Worm (Caenorhabditis elegans) whole organism, young adult: Measurements from ENCODE around the gene C14A6.7.

Experiments used
- B0019.2 ChIP-seq: fragments of 200-800 bp; sonication (Bioruptor generic); conservative IDR thresholded peaks from 2 replicates; pipeline ENCODE4 v1.3.6; 2022; ENCODE audit warnings: missing genetic modification reagents, missing genetic modification characterization, missing compliant biosample characterization
- B0261.1 ChIP-seq: sonication (generic microtip); optimal IDR thresholded peaks from 2 replicates; lab custom pipeline; 2016; ENCODE audit warnings: mild to moderate bottlenecking, missing genetic modification characterization, moderate library complexity, missing compliant biosample characterization
- B0336.3 ChIP-seq: fragments of 200-800 bp; sonication (Bioruptor generic); IDR thresholded peaks from 2 replicates; pipeline ENCODE4 v1.3.6; 2022; ENCODE audit warnings: missing genetic modification characterization, missing compliant biosample characterization
- C17E4.6 ChIP-seq: fragments of 200-800 bp; sonication (Bioruptor generic); IDR thresholded peaks from 2 replicates; pipeline ENCODE4 v1.3.6; 2022; ENCODE audit warnings: missing genetic modification reagents, missing genetic modification characterization, missing compliant biosample characterization
- D2030.7 ChIP-seq: fragments of 200-800 bp; sonication (Bioruptor generic); IDR thresholded peaks from 2 replicates; pipeline ENCODE4 v1.3.6; 2022; ENCODE audit warnings: missing genetic modification reagents, missing genetic modification characterization, missing compliant biosample characterization
- F23B12.7 ChIP-seq: sonication (generic microtip); optimal IDR thresholded peaks from 2 replicates; lab custom pipeline; 2017; ENCODE audit warnings: missing genetic modification characterization, mild to moderate bottlenecking, missing compliant biosample characterization, antibody characterized with exemption, moderate library complexity; ENCODE audit not compliant: insufficient read depth
- F39B2.1 ChIP-seq: fragments of 200-800 bp; sonication (Bioruptor generic); IDR thresholded peaks from 2 replicates; pipeline ENCODE4 v1.3.6; 2022; ENCODE audit warnings: missing genetic modification reagents, missing genetic modification characterization, missing compliant biosample characterization
- F55B11.4 ChIP-seq: sonication (generic microtip); optimal IDR thresholded peaks from 2 replicates; lab custom pipeline; 2016; ENCODE audit warnings: missing compliant biosample characterization, missing genetic modification characterization, borderline replicate concordance; ENCODE audit not compliant: insufficient read depth
- F57A8.1 ChIP-seq: fragments of 200-800 bp; sonication (Bioruptor generic); optimal IDR thresholded peaks from 2 replicates; lab custom pipeline; 2018; ENCODE audit warnings: mild to moderate bottlenecking, missing genetic modification characterization, moderate library complexity, missing compliant biosample characterization
- K12H6.12 ChIP-seq: fragments of 200-800 bp; sonication (Bioruptor generic); optimal IDR thresholded peaks from 2 replicates; lab custom pipeline; 2018; ENCODE audit warnings: mild to moderate bottlenecking, missing genetic modification characterization, missing compliant biosample characterization
- Y53F4B.3 ChIP-seq: fragments of 200-800 bp; sonication (Bioruptor generic); IDR thresholded peaks from 2 replicates; pipeline ENCODE4 v1.3.6; 2022; ENCODE audit warnings: missing genetic modification reagents, missing genetic modification characterization, missing compliant biosample characterization
- Y53G8AR.9 ChIP-seq: fragments of 200-800 bp; sonication (Bioruptor generic); conservative IDR thresholded peaks from 2 replicates; pipeline ENCODE4 v1.3.6; 2022; ENCODE audit warnings: missing genetic modification reagents, missing genetic modification characterization, missing compliant biosample characterization
- Y56A3A.18 ChIP-seq: fragments of 200-800 bp; sonication (Bioruptor generic); IDR thresholded peaks from 2 replicates; pipeline ENCODE4 v1.3.6; 2022; ENCODE audit warnings: missing genetic modification reagents, missing genetic modification characterization, missing compliant biosample characterization
- ama-1 ChIP-seq, 3 experiments: fragments of 150-350 bp in 1 of 3; sonication (generic microtip) in 2 of 3; optimal IDR thresholded peaks; 2 replicates each; lab custom pipeline; 2014 to 2018; ENCODE audit warnings: missing biosample characterization in 2 of 3, missing genetic modification characterization in 2 of 3, missing genetic modification reagents in 2 of 3
- aptf-2 ChIP-seq: fragments of 200-800 bp; sonication (Bioruptor generic); conservative IDR thresholded peaks from 2 replicates; pipeline ENCODE4 v1.3.6; 2022; ENCODE audit warnings: missing genetic modification reagents, missing genetic modification characterization, missing compliant biosample characterization
- ceh-40 ChIP-seq: fragments of 200-800 bp; sonication (Bioruptor generic); IDR thresholded peaks from 2 replicates; pipeline ENCODE4 v1.3.6; 2022; ENCODE audit warnings: missing genetic modification characterization, missing compliant biosample characterization
- ceh-79 ChIP-seq: sonication (generic microtip); optimal IDR thresholded peaks from 2 replicates; lab custom pipeline; 2017; ENCODE audit warnings: mild to moderate bottlenecking, missing genetic modification characterization, missing compliant biosample characterization
- die-1 ChIP-seq: sonication (generic microtip); optimal IDR thresholded peaks from 2 replicates; lab custom pipeline; 2016; ENCODE audit warnings: missing genotype, mild to moderate bottlenecking, missing genetic modification characterization, missing compliant biosample characterization
- dox-1 ChIP-seq: fragments of 200-800 bp; sonication (Bioruptor generic); IDR thresholded peaks from 2 replicates; pipeline ENCODE4 v1.3.6; 2022; ENCODE audit warnings: missing genetic modification reagents, missing genetic modification characterization, missing compliant biosample characterization
- efl-1 ChIP-seq: fragments of 150-350 bp; optimal IDR thresholded peaks from 2 replicates; lab custom pipeline; 2014; ENCODE audit warnings: missing biosample characterization, missing genetic modification reagents, missing genetic modification characterization
- egrh-3 ChIP-seq: fragments of 200-800 bp; sonication (Bioruptor generic); IDR thresholded peaks from 2 replicates; pipeline ENCODE4 v1.3.6; 2022; ENCODE audit warnings: missing genetic modification reagents, missing genetic modification characterization, missing compliant biosample characterization
- fkh-3 ChIP-seq: sonication (generic microtip); optimal IDR thresholded peaks from 2 replicates; lab custom pipeline; 2016; ENCODE audit warnings: mild to moderate bottlenecking, missing genetic modification characterization, missing compliant biosample characterization
- hlh-12 ChIP-seq: sonication (generic microtip); optimal IDR thresholded peaks from 2 replicates; lab custom pipeline; 2016; ENCODE audit warnings: missing genetic modification characterization, missing compliant biosample characterization
- hlh-26 ChIP-seq: fragments of 200-800 bp; sonication (Bioruptor generic); conservative IDR thresholded peaks from 2 replicates; pipeline ENCODE4 v1.3.6; 2022; ENCODE audit warnings: missing genetic modification reagents, missing genetic modification characterization, missing compliant biosample characterization
- madf-6 ChIP-seq: fragments of 200-800 bp; sonication (Bioruptor generic); IDR thresholded peaks from 2 replicates; pipeline ENCODE4 v1.3.6; 2022; ENCODE audit warnings: missing genetic modification reagents, missing genetic modification characterization, missing compliant biosample characterization
- mes-4 ChIP-seq: sonication (generic microtip); optimal IDR thresholded peaks from 2 replicates; lab custom pipeline; 2016; ENCODE audit warnings: missing genotype, missing genetic modification characterization, missing compliant biosample characterization
- mxl-1 ChIP-seq: sonication (generic microtip); optimal IDR thresholded peaks from 2 replicates; lab custom pipeline; 2016; ENCODE audit warnings: missing genetic modification characterization, missing compliant biosample characterization
- nfya-1 ChIP-seq: sonication (generic microtip); optimal IDR thresholded peaks from 2 replicates; lab custom pipeline; 2017; ENCODE audit warnings: antibody characterized with exemption, missing compliant biosample characterization, missing genetic modification characterization, borderline replicate concordance; ENCODE audit not compliant: insufficient read depth
- nfyb-1 ChIP-seq: fragments of 200-800 bp; sonication (Bioruptor generic); IDR thresholded peaks from 2 replicates; pipeline ENCODE4 v1.3.6; 2022; ENCODE audit warnings: missing genetic modification reagents, missing genetic modification characterization, missing compliant biosample characterization
- nhr-120 ChIP-seq: fragments of 200-800 bp; sonication (Bioruptor generic); IDR thresholded peaks from 2 replicates; pipeline ENCODE4 v1.3.6; 2022; ENCODE audit warnings: missing genetic modification characterization, missing compliant biosample characterization
- nhr-90 ChIP-seq: sonication (generic microtip); optimal IDR thresholded peaks from 2 replicates; lab custom pipeline; 2016; ENCODE audit warnings: missing genotype, mild to moderate bottlenecking, missing genetic modification characterization, missing compliant biosample characterization
- repo-1 ChIP-seq: sonication (generic microtip); optimal IDR thresholded peaks from 2 replicates; lab custom pipeline; 2017; ENCODE audit warnings: mild to moderate bottlenecking, missing genetic modification characterization, missing compliant biosample characterization
- rpc-1 ChIP-seq, 2 experiments: fragments of 150-350 bp in 1 of 2; sonication (generic microtip) in 1 of 2; optimal IDR thresholded peaks; 2 replicates each; lab custom pipeline; 2014 to 2018; ENCODE audit warnings: missing biosample characterization in 1 of 2, missing genetic modification characterization in 1 of 2, missing genetic modification reagents in 1 of 2, missing genotype in 1 of 2
- sea-2 ChIP-seq: fragments of 200-800 bp; sonication (Bioruptor generic); IDR thresholded peaks from 2 replicates; pipeline ENCODE4 v1.3.6; 2022; ENCODE audit warnings: missing genetic modification characterization, missing compliant biosample characterization
- snpc-1.3 ChIP-seq: sonication (generic microtip); optimal IDR thresholded peaks from 2 replicates; lab custom pipeline; 2017; ENCODE audit warnings: missing genetic modification characterization, mild to moderate bottlenecking, missing compliant biosample characterization, antibody characterized with exemption, moderate library complexity, missing genotype, missing genetic modification reagents; ENCODE audit not compliant: insufficient read depth
- tbp1 ChIP-seq: fragments of 200-800 bp; sonication (Bioruptor generic); optimal IDR thresholded peaks from 2 replicates; lab custom pipeline; 2018; ENCODE audit warnings: mild to moderate bottlenecking, missing genetic modification characterization, missing compliant biosample characterization
- tlf-1 ChIP-seq: fragments of 200-800 bp; sonication (Bioruptor generic); optimal IDR thresholded peaks from 2 replicates; lab custom pipeline; 2018; ENCODE audit warnings: mild to moderate bottlenecking, missing genetic modification characterization, missing compliant biosample characterization
- unc-130 ChIP-seq: sonication (generic microtip); optimal IDR thresholded peaks from 2 replicates; lab custom pipeline; 2016; ENCODE audit warnings: missing genetic modification reagents, missing genetic modification characterization, missing compliant biosample characterization
- zfh-2 ChIP-seq: fragments of 200-800 bp; sonication (Bioruptor generic); conservative IDR thresholded peaks from 2 replicates; pipeline ENCODE4 v1.3.6; 2022; ENCODE audit warnings: missing genetic modification reagents, missing genetic modification characterization, missing compliant biosample characterization
- zim-3 ChIP-seq: sonication (generic microtip); optimal IDR thresholded peaks from 2 replicates; lab custom pipeline; 2017; ENCODE audit warnings: mild to moderate bottlenecking, missing genetic modification characterization, moderate library complexity, missing compliant biosample characterization
- ztf-22 ChIP-seq: fragments of 200-800 bp; sonication (Bioruptor generic); optimal IDR thresholded peaks from 2 replicates; lab custom pipeline; 2018; ENCODE audit warnings: mild to moderate bottlenecking, missing genetic modification characterization, moderate library complexity, missing compliant biosample characterization
- ztf-28 ChIP-seq: fragments of 200-800 bp; sonication (Bioruptor generic); IDR thresholded peaks from 2 replicates; pipeline ENCODE4 v1.3.6; 2022; ENCODE audit warnings: missing genetic modification reagents, missing genetic modification characterization, missing compliant biosample characterization

The C14A6.7 gene

DNA sequence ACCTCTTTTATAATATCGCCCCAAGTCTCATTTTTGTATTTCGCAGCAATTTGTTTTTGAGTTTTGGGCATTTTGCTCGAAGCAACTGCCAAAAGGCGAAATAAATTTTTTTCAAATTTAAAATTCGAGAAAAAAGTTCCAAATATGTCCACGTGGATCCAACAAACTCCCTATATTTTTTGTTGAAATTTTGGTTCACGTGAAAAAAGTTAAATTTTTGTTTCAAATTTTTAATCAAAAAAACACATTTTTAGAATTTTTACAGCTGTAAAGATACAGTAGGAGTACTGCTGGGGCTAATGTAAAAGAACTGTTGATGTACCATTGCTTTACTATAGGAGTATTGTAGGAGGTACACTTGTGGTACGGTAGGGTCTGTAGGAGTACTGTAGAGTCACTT, 1.0 kb downstream of the C14A6.7 start, which contains the start of gene C14A6.6:
TSS of gene C14A6.6 (minus strand) at position 101 of the 400 bp plus-strand sequence.
- TF ChIP-seq die-1 (no peak), mxl-1 (tag; lab: Kevin White, UChicago) (no peak), hlh-12 (tag; lab: Kevin White, UChicago) (no peak), ceh-79 (tag; lab: Kevin White, UChicago) (no peak), B0336.3 (GFP tag; lab: Robert Waterston, UW) (no peak), dox-1 (GFP tag; lab: Robert Waterston, UW) (no peak), ceh-40 (GFP tag; lab: Robert Waterston, UW) (no peak), nfya-1 (tag; lab: Kevin White, UChicago) (no peak), hlh-26 (GFP tag; lab: Robert Waterston, UW) (no peak), madf-6 (GFP tag; lab: Robert Waterston, UW) (no peak), Y56A3A.18 (GFP tag; lab: Robert Waterston, UW) (no peak), Y53F4B.3 (GFP tag; lab: Robert Waterston, UW) (no peak), aptf-2 (GFP tag; lab: Robert Waterston, UW) (no peak), sea-2 (GFP tag; lab: Robert Waterston, UW) (no peak), F57A8.1 (GFP tag; lab: Kevin White, UChicago) (no peak), snpc-1.3 (tag; lab: Kevin White, UChicago) (no peak), efl-1 (GFP tag; lab: Kevin White, UChicago) (no peak)

DNA sequence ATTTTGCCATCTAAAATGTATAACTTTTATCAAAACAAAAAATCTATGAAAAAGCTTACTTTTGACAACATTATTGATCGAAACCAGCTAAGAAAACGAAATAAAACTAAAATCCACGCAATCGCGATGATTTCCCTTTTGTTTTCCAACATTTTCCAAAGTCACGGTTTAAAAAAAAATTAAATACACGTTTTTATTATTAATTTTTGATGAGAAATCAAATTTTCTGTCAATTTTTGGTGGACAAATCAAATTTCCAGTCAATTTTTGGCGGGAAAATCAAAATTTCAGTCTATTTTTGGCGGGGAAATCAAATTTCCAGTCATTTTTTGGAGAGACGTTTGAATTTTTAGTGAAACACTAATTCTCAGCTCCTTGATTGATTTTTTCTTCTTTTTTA, 3.4 kb downstream of the C14A6.7 start, which contains the start of gene C14A6.5:
TSS of gene C14A6.5 (minus strand) at position 101 of the 400 bp plus-strand sequence.
- TF ChIP-seq B0261.1 (tag; lab: Kevin White, UChicago) = no peak
- no peak for TF ChIP-seq B0019.2 (GFP tag; lab: Robert Waterston, UW)
- no peak for TF ChIP-seq nhr-90 (tag; lab: Kevin White, UChicago)
- no peak for TF ChIP-seq rpc-1 (optimal IDR thresholded peaks at IDR 0.05; lab: Kevin White, UChicago)
- TF ChIP-seq rpc-1 (tag; optimal IDR thresholded peaks at IDR 0.05; lab: Kevin White, UChicago) = no peak
- no peak for TF ChIP-seq F55B11.4
- TF ChIP-seq D2030.7 (GFP tag; lab: Robert Waterston, UW) = no peak
- TF ChIP-seq aptf-2 (GFP tag; lab: Robert Waterston, UW) = no peak
- TF ChIP-seq zim-3 (tag; lab: Kevin White, UChicago) = no peak
- TF ChIP-seq repo-1 = no peak
- no peak for TF ChIP-seq zfh-2 (GFP tag; lab: Robert Waterston, UW)
- TF ChIP-seq sea-2 (GFP tag; lab: Robert Waterston, UW) = no peak
- no peak for TF ChIP-seq egrh-3
- TF ChIP-seq nfya-1 (tag; lab: Kevin White, UChicago) = no peak
- TF ChIP-seq ama-1 (optimal IDR thresholded peaks at IDR 0.05; lab: Kevin White, UChicago) = no peak
- no peak for TF ChIP-seq ama-1 (GFP tag; optimal IDR thresholded peaks at IDR 0.05; lab: Kevin White, UChicago)
- TF ChIP-seq ceh-79 (tag; lab: Kevin White, UChicago) = no peak

DNA sequence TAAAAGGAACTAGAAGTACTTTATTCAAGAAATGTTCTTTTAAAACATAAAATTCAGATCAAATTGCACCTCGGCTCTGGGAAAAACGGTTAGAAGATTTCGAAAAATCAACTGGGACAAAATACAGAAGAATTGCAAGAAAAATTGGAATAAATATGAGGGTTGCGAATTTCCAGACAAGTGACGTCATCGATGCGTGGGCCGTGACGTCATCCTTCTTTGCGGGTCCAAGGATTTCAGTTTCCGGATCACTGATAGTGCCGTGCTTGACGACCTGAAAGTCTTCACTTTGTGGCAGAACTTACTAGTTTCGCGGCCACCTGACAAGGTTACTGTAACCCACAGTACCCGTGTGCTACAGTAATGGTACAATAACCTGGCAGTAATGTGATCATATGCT, 4.7 kb downstream of the C14A6.7 start:
- no peak for TF ChIP-seq ztf-22 (GFP tag; lab: Kevin White, UChicago)

ce11 chrV:18162568-18162967, 5.6 kb downstream of the C14A6.7 start, which contains the start of gene C14A6.12:
Gene C14A6.12, minus strand, starts transcription at chrV:18162668.
- TF ChIP-seq ceh-79 (tag; lab: Kevin White, UChicago) (no peak), K12H6.12 (tag; lab: Kevin White, UChicago) (no peak), tlf-1 (GFP tag; lab: Kevin White, UChicago) (no peak), Y53G8AR.9 (GFP tag; lab: Robert Waterston, UW) (no peak), F23B12.7 (no peak), ztf-28 (no peak), mes-4 (tag; lab: Kevin White, UChicago) (no peak), rpc-1 (optimal IDR thresholded peaks at IDR 0.05; lab: Kevin White, UChicago) (no peak), rpc-1 (tag; optimal IDR thresholded peaks at IDR 0.05; lab: Kevin White, UChicago) (no peak), C17E4.6 (GFP tag; lab: Robert Waterston, UW) (no peak), B0261.1 (tag; lab: Kevin White, UChicago) (no peak), unc-130 (GFP tag; lab: Kevin White, UChicago) (no peak), F55B11.4 (no peak), nhr-120 (no peak), tbp1 (GFP tag; lab: Kevin White, UChicago) (no peak), fkh-3 (tag; lab: Kevin White, UChicago) (no peak), F39B2.1 (GFP tag; lab: Robert Waterston, UW) (no peak), nfyb-1 (GFP tag; lab: Robert Waterston, UW) (no peak), nfya-1 (tag; lab: Kevin White, UChicago) (no peak)
